Worm (Caenorhabditis elegans) whole organism, young adult: ENCODE measurements around the gene T25E4.1.
A peak's percentile ranks its signal among the peaks of the same experiment; 100 is the strongest.

Source experiments
- F49E8.2 ChIP-seq: sonication (generic microtip); optimal IDR thresholded peaks from 3 replicates; lab custom pipeline; 2017; ENCODE audit warnings: missing genetic modification characterization, mild to moderate bottlenecking, missing compliant biosample characterization, antibody characterized with exemption, moderate library complexity; ENCODE audit not compliant: insufficient read depth
- F55B11.4 ChIP-seq: sonication (generic microtip); optimal IDR thresholded peaks from 2 replicates; lab custom pipeline; 2016; ENCODE audit warnings: missing compliant biosample characterization, missing genetic modification characterization, borderline replicate concordance; ENCODE audit not compliant: insufficient read depth
- K11D2.4 ChIP-seq: fragments of 200-800 bp; sonication (Bioruptor generic); IDR thresholded peaks from 2 replicates; pipeline ENCODE4 v1.3.6; 2022; ENCODE audit warnings: missing genetic modification reagents, missing genetic modification characterization, missing compliant biosample characterization
- ama-1 ChIP-seq, 3 experiments: fragments of 150-350 bp in 1 of 3; sonication (generic microtip) in 2 of 3; optimal IDR thresholded peaks; 2 replicates each; lab custom pipeline; 2014 to 2018; ENCODE audit warnings: missing biosample characterization in 2 of 3, missing genetic modification characterization in 2 of 3, missing genetic modification reagents in 2 of 3
- egl-18 ChIP-seq: fragments of 200-800 bp; sonication (Bioruptor generic); IDR thresholded peaks from 2 replicates; pipeline ENCODE4 v1.3.6; 2022; ENCODE audit warnings: missing genetic modification reagents, missing genetic modification characterization, missing compliant biosample characterization
- nfya-1 ChIP-seq: sonication (generic microtip); optimal IDR thresholded peaks from 2 replicates; lab custom pipeline; 2017; ENCODE audit warnings: antibody characterized with exemption, missing compliant biosample characterization, missing genetic modification characterization, borderline replicate concordance; ENCODE audit not compliant: insufficient read depth
- sea-2 ChIP-seq: fragments of 200-800 bp; sonication (Bioruptor generic); IDR thresholded peaks from 2 replicates; pipeline ENCODE4 v1.3.6; 2022; ENCODE audit warnings: missing genetic modification characterization, missing compliant biosample characterization
- snpc-1.1 ChIP-seq: sonication (generic microtip); optimal IDR thresholded peaks from 2 replicates; lab custom pipeline; 2017; ENCODE audit warnings: missing genetic modification characterization, mild to moderate bottlenecking, missing compliant biosample characterization, antibody characterized with exemption, moderate library complexity, missing genotype, missing genetic modification reagents; ENCODE audit not compliant: insufficient read depth
- sptf-2 ChIP-seq: fragments of 200-800 bp; sonication (Bioruptor generic); optimal IDR thresholded peaks from 2 replicates; lab custom pipeline; 2018; ENCODE audit warnings: mild to moderate bottlenecking, missing genetic modification characterization, missing compliant biosample characterization
- tbx-9 ChIP-seq: sonication (generic microtip); optimal IDR thresholded peaks from 2 replicates; lab custom pipeline; 2016; ENCODE audit warnings: borderline replicate concordance, missing genetic modification characterization, inconsistent platforms, missing compliant biosample characterization
- unc-62 ChIP-seq: fragments of 150-350 bp; optimal IDR thresholded peaks from 2 replicates; lab custom pipeline; 2014; ENCODE audit warnings: missing biosample characterization, missing genetic modification reagents, missing genetic modification characterization
- ztf-18 ChIP-seq: sonication (generic microtip); optimal IDR thresholded peaks from 2 replicates; lab custom pipeline; 2016; ENCODE audit warnings: missing genotype, mild to moderate bottlenecking, missing genetic modification characterization, missing compliant biosample characterization

- no peak for TF ChIP-seq egl-18 (GFP tag; lab: Robert Waterston, UW)
- no peak for TF ChIP-seq tbx-9 (tag; lab: Kevin White, UChicago)
- TF ChIP-seq F55B11.4 (tag; lab: Kevin White, UChicago) = no peak
- no peak for TF ChIP-seq F49E8.2 (tag; lab: Kevin White, UChicago)
- TF ChIP-seq unc-62 (GFP tag; lab: Kevin White, UChicago) = no peak
- TF ChIP-seq K11D2.4 (GFP tag; lab: Robert Waterston, UW) = no peak
- no peak for TF ChIP-seq ztf-18
- no peak for TF ChIP-seq sptf-2
- peak; percentile 33 for TF ChIP-seq ama-1 (optimal IDR thresholded peaks at IDR 0.05; lab: Kevin White, UChicago)
- TF ChIP-seq ama-1 (GFP tag; optimal IDR thresholded peaks at IDR 0.05; lab: Kevin White, UChicago) = no peak
- no peak for TF ChIP-seq snpc-1.1
- TF ChIP-seq nfya-1 (tag; lab: Kevin White, UChicago) = no peak
- no peak for TF ChIP-seq sea-2 (GFP tag; lab: Robert Waterston, UW)
These were observed 3.2 kb upstream of the T25E4.1 start for ce11 chrII:5574925-5575324.
